Fruit fly (Drosophila melanogaster) whole organism, wandering third instar larva: ENCODE data around the gene nmo.

ENCODE experiments used
- Abd-B ChIP-seq: fragments of >200 bp; optimal IDR thresholded peaks from 2 replicates; lab custom pipeline; 2017; ENCODE audit warnings: missing biosample characterization, missing genetic modification characterization
- CG32264 ChIP-seq: fragments of 200-800 bp; sonication (Bioruptor generic); optimal IDR thresholded peaks from 2 replicates; lab custom pipeline; 2016; ENCODE audit warnings: missing biosample characterization, missing genetic modification characterization
- CG9705 ChIP-seq: fragments of 200-800 bp; sonication (Bioruptor generic); optimal IDR thresholded peaks from 2 replicates; lab custom pipeline; 2018; ENCODE audit warnings: missing biosample characterization, mild to moderate bottlenecking, missing genetic modification characterization
- CrebA ChIP-seq: fragments of 200-800 bp; sonication (Bioruptor generic); optimal IDR thresholded peaks from 2 replicates; lab custom pipeline; 2016; ENCODE audit warnings: missing biosample characterization, mild to moderate bottlenecking, missing genetic modification characterization, borderline replicate concordance
- Dfd ChIP-seq: fragments of >200 bp; optimal IDR thresholded peaks from 2 replicates; lab custom pipeline; 2017; ENCODE audit warnings: missing biosample characterization, missing genetic modification characterization
- Dif ChIP-seq: fragments of 200-275, 200-300 bp; sonication (Bioruptor generic); optimal IDR thresholded peaks from 2 replicates; lab custom pipeline; 2018; ENCODE audit warnings: missing biosample characterization, missing genetic modification characterization; ENCODE audit not compliant: partially characterized antibody
- GATAd ChIP-seq: sonication (Bioruptor generic); optimal IDR thresholded peaks from 2 replicates; lab custom pipeline; 2016; ENCODE audit warnings: missing biosample characterization, missing genetic modification characterization
- HLH106 ChIP-seq: fragments of 200-800 bp; optimal IDR thresholded peaks from 3 replicates; lab custom pipeline; 2019; ENCODE audit warnings: missing biosample characterization, mild to moderate bottlenecking, missing genetic modification characterization, moderate library complexity
- Hnf4 ChIP-seq: fragments of 200-800 bp; sonication (Bioruptor generic); optimal IDR thresholded peaks from 2 replicates; lab custom pipeline; 2016; ENCODE audit warnings: missing biosample characterization, mild to moderate bottlenecking, missing genetic modification characterization
- Hr78 ChIP-seq: fragments of >200 bp; optimal IDR thresholded peaks from 2 replicates; lab custom pipeline; 2017; ENCODE audit warnings: missing biosample characterization, missing genetic modification characterization
- Hr83 ChIP-seq: fragments of 200-300 bp; sonication (Bioruptor generic); optimal IDR thresholded peaks from 2 replicates; lab custom pipeline; 2016; ENCODE audit warnings: missing biosample characterization, mild to moderate bottlenecking, missing genetic modification characterization, moderate library complexity; ENCODE audit not compliant: poor library complexity, severe bottlenecking
- Jra ChIP-seq: sonication (Bioruptor generic); optimal IDR thresholded peaks from 2 replicates; lab custom pipeline; 2016; ENCODE audit warnings: missing biosample characterization, missing genetic modification characterization
- Mio ChIP-seq: sonication (Bioruptor generic); optimal IDR thresholded peaks from 2 replicates; lab custom pipeline; 2016; ENCODE audit warnings: missing biosample characterization, missing genetic modification characterization
- Myc ChIP-seq: fragments of >200 bp; optimal IDR thresholded peaks from 2 replicates; lab custom pipeline; 2017
- N ChIP-seq: fragments of >200 bp; optimal IDR thresholded peaks from 2 replicates; lab custom pipeline; 2018; ENCODE audit warnings: missing biosample characterization, missing external identifiers, missing genetic modification characterization
- OdsH ChIP-seq: fragments of 200-800 bp; sonication (Bioruptor generic); optimal IDR thresholded peaks from 2 replicates; lab custom pipeline; 2016; ENCODE audit warnings: missing biosample characterization, mild to moderate bottlenecking, missing genetic modification characterization
- Rel ChIP-seq, 2 experiments: fragments of 200-800 bp; sonication (Bioruptor generic) in 1 of 2; optimal IDR thresholded peaks; 2 replicates in 1 of 2; 3 replicates in 1 of 2; lab custom pipeline; 2016 to 2019; ENCODE audit warnings: mild to moderate bottlenecking in 2 of 2, missing biosample characterization in 2 of 2, missing genetic modification characterization in 2 of 2, moderate library complexity in 1 of 2
- Sp1 ChIP-seq: fragments of 200-800 bp; sonication (Bioruptor generic); optimal IDR thresholded peaks from 3 replicates; lab custom pipeline; 2019; ENCODE audit warnings: missing biosample characterization, mild to moderate bottlenecking, missing genetic modification characterization, moderate library complexity
- Vsx2 ChIP-seq: fragments of 200-300, 225-300 bp; sonication (Bioruptor generic); optimal IDR thresholded peaks from 2 replicates; lab custom pipeline; 2018; ENCODE audit warnings: missing biosample characterization, missing genetic modification characterization; ENCODE audit not compliant: partially characterized antibody
- br ChIP-seq: fragments of 200-800 bp; sonication (Bioruptor generic); optimal IDR thresholded peaks from 2 replicates; lab custom pipeline; 2016; ENCODE audit warnings: missing biosample characterization, missing genetic modification characterization
- brk ChIP-seq: fragments of 200-800 bp; sonication (Bioruptor generic); optimal IDR thresholded peaks from 2 replicates; lab custom pipeline; 2016; ENCODE audit warnings: missing biosample characterization, mild to moderate bottlenecking, missing genetic modification characterization
- dl ChIP-seq, 2 experiments: fragments of 175-275, 200-275 bp in 1 of 2; fragments of 200-275 bp in 1 of 2; sonication (Bioruptor generic); optimal IDR thresholded peaks; lab custom pipeline; 2018; ENCODE audit warnings: mild to moderate bottlenecking in 2 of 2, missing biosample characterization in 2 of 2, missing genetic modification characterization in 2 of 2, moderate library complexity in 2 of 2; ENCODE audit not compliant: partially characterized antibody in 2 of 2, insufficient read depth in 1 of 2
- dmrt93B ChIP-seq: fragments of 200-800 bp; sonication (Bioruptor generic); optimal IDR thresholded peaks from 2 replicates; lab custom pipeline; 2018; ENCODE audit warnings: missing biosample characterization, mild to moderate bottlenecking, missing genetic modification characterization
- dsf ChIP-seq: sonication (Bioruptor generic); optimal IDR thresholded peaks from 2 replicates; lab custom pipeline; 2016; ENCODE audit warnings: missing biosample characterization, missing genetic modification characterization, borderline replicate concordance
- ey ChIP-seq: fragments of 200-800 bp; sonication (Bioruptor generic); optimal IDR thresholded peaks from 2 replicates; lab custom pipeline; 2016; ENCODE audit warnings: missing biosample characterization, missing genetic modification characterization
- foxo ChIP-seq, 2 experiments: fragments of 200-800 bp; sonication (Bioruptor generic); optimal IDR thresholded peaks; 2 replicates in 1 of 2; 3 replicates in 1 of 2; lab custom pipeline; 2016 to 2017; ENCODE audit warnings: missing biosample characterization in 2 of 2, missing genetic modification characterization in 2 of 2
- fru ChIP-seq: fragments of 200-800 bp; sonication (Bioruptor generic); optimal IDR thresholded peaks from 3 replicates; lab custom pipeline; 2016; ENCODE audit warnings: missing biosample characterization, mild to moderate bottlenecking, missing genetic modification characterization
- h ChIP-seq: fragments of 200-800 bp; sonication (Bioruptor generic); optimal IDR thresholded peaks from 3 replicates; lab custom pipeline; 2016; ENCODE audit warnings: missing biosample characterization, mild to moderate bottlenecking, missing genetic modification characterization
- jim ChIP-seq: fragments of 175-275, 200-325 bp; sonication (Bioruptor generic); optimal IDR thresholded peaks from 2 replicates; lab custom pipeline; 2016; ENCODE audit warnings: missing biosample characterization, mild to moderate bottlenecking, missing genetic modification characterization
- lola ChIP-seq: fragments of >200 bp; optimal IDR thresholded peaks from 2 replicates; lab custom pipeline; 2017; ENCODE audit warnings: missing biosample characterization, missing genetic modification characterization
- pan ChIP-seq: fragments of >200 bp; optimal IDR thresholded peaks from 2 replicates; lab custom pipeline; 2017
- psq ChIP-seq: fragments of 200-800 bp; sonication (Bioruptor generic); optimal IDR thresholded peaks from 3 replicates; lab custom pipeline; 2017; ENCODE audit warnings: missing biosample characterization, mild to moderate bottlenecking, missing genetic modification characterization, moderate library complexity
- rgr ChIP-seq: fragments of 200-800 bp; sonication (Bioruptor generic); optimal IDR thresholded peaks from 3 replicates; lab custom pipeline; 2016; ENCODE audit warnings: missing biosample characterization, mild to moderate bottlenecking, missing genetic modification characterization
- sage ChIP-seq: fragments of 200-800 bp; sonication (Bioruptor generic); optimal IDR thresholded peaks from 2 replicates; lab custom pipeline; 2016; ENCODE audit warnings: missing biosample characterization, mild to moderate bottlenecking, missing genetic modification characterization
- sv ChIP-seq: fragments of 200-800 bp; sonication (Bioruptor generic); optimal IDR thresholded peaks from 3 replicates; lab custom pipeline; 2016; ENCODE audit warnings: missing biosample characterization, missing genetic modification characterization
- tai ChIP-seq: sonication (Bioruptor generic); optimal IDR thresholded peaks from 2 replicates; lab custom pipeline; 2016; ENCODE audit warnings: missing biosample characterization, missing genetic modification characterization
- usp ChIP-seq: fragments of >200 bp; optimal IDR thresholded peaks from 2 replicates; lab custom pipeline; 2017; ENCODE audit warnings: missing biosample characterization, missing genetic modification characterization
- woc ChIP-seq: sonication (Bioruptor generic); optimal IDR thresholded peaks from 2 replicates; lab custom pipeline; 2016; ENCODE audit warnings: missing biosample characterization, mild to moderate bottlenecking, missing genetic modification characterization

The nmo gene

DNA sequence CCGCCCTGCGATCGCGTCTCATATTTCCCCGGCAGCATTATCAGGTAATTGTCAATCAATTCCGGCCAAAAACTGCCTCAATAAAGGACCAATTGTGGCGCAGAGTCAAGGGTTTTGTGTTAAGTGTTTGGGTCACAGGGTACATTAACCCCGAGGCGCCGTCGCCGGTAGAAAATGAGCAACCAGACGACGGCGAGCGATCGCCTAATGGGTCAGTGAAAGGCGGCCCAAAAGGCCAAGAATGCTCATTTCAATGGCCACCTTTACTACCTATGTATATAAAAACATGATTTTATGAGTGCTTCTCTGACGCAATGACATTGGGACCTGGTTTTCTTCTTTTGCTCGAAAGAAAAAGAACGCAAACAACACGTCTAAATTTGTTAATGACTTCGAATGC is 100.8 kb downstream of the nmo start:
- no peak for TF ChIP-seq jim (GFP tag; lab: Kevin White, UChicago)
- no peak for TF ChIP-seq dmrt93B (GFP tag; lab: Kevin White, UChicago)
- no peak for TF ChIP-seq ey (GFP tag; lab: Kevin White, UChicago)
- TF ChIP-seq Hr83 (GFP tag; lab: Kevin White, UChicago), result no peak
- no peak for TF ChIP-seq HLH106
- no peak for TF ChIP-seq Hr78 (GFP tag; lab: Kevin White, UChicago)
- no peak for TF ChIP-seq woc (GFP tag; lab: Kevin White, UChicago)
- no peak for TF ChIP-seq CrebA (GFP tag; lab: Kevin White, UChicago)
- TF ChIP-seq, all 38 proteins: peak for 0

DNA sequence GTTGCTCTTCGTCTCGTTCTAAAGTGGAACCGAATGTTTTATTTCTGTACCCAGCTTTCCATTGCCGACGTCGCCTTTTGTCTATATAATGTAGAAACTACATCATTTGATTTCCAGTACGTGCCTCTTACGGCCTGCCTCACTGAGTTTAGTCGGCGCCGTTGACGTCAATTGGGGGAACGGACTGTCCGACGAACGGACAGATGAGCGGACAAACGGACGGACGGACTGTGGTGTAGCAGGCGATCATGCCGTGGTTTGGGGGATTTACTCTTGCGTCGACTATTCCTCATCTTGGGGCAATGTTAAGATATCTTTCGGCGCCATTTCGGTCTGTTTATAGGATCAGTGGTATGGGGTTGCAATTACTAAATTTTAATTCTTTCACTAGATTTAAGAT is 101.9 kb downstream of the nmo start:
- no peak for TF ChIP-seq GATAd (GFP tag; lab: Kevin White, UChicago)
- TF ChIP-seq ey (GFP tag; lab: Kevin White, UChicago), result no peak
- TF ChIP-seq pan (lab: Kevin White, UChicago), result no peak
- TF ChIP-seq psq, result no peak
- TF ChIP-seq Hr78 (GFP tag; lab: Kevin White, UChicago), result no peak
- TF ChIP-seq Sp1, result no peak
- no peak for TF ChIP-seq foxo (GFP tag; optimal IDR thresholded peaks at IDR 0.05; lab: Kevin White, UChicago)
- TF ChIP-seq lola (GFP tag; lab: Kevin White, UChicago), result no peak
- TF ChIP-seq N (GFP tag; lab: Kevin White, UChicago), result no peak
- TF ChIP-seq dmrt93B (GFP tag; lab: Kevin White, UChicago), result no peak
- TF ChIP-seq tai, result no peak

DNA sequence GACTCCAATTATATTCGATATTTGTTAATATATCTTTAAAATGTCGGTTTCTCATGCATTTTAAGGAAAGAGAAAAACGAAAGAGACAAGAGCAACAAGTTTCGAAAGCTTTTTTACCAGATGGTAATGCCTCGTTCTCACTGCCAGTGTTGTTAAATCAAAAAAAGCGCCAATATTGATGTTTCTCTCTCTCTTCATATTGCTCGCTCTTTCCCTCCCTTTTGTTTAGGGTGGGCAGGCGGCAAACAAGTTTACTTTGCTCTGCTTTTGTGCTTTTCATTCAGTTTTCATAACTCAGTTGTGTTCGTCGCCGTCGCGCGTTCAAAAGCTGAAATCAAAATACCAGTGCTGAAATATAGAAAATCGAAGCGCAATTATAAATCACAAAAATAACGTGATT is 103.0 kb downstream of the nmo start:
- peak; percentile 57 for TF ChIP-seq dsf
- TF ChIP-seq GATAd (GFP tag; lab: Kevin White, UChicago), result no peak
- TF ChIP-seq lola (GFP tag; lab: Kevin White, UChicago), result no peak
- TF ChIP-seq Abd-B, result no peak
- peak; percentile 67 for TF ChIP-seq Rel (GFP tag; optimal IDR thresholded peaks at IDR 0.05; lab: Kevin White, UChicago)
- no peak for TF ChIP-seq Rel (tag; optimal IDR thresholded peaks at IDR 0.05; lab: Kevin White, UChicago)
- no peak for TF ChIP-seq CG9705 (GFP tag; lab: Kevin White, UChicago)
- peak; percentile 78 for TF ChIP-seq h
- TF ChIP-seq CrebA (GFP tag; lab: Kevin White, UChicago), result no peak
- no peak for TF ChIP-seq N (GFP tag; lab: Kevin White, UChicago)
- no peak for TF ChIP-seq Hr78 (GFP tag; lab: Kevin White, UChicago)
- peak; percentile 17 for TF ChIP-seq HLH106
- peak; percentile 28 to 76 for TF ChIP-seq dl (GFP tag; optimal IDR thresholded peaks at IDR 0.05; lab: Kevin White, UChicago; ENCODE audit: insufficient read depth in 1 of 2, partially characterized antibody in 2 of 2)
- TF ChIP-seq sage, result peak; percentile 80
- TF ChIP-seq Vsx2 (GFP tag; lab: Kevin White, UChicago), result peak; percentile 54
- TF ChIP-seq rgr, result peak; percentile 76
- TF ChIP-seq br (GFP tag; lab: Kevin White, UChicago), result peak; percentile 79
- TF ChIP-seq pan (lab: Kevin White, UChicago), result no peak
- TF ChIP-seq Hr83 (GFP tag; lab: Kevin White, UChicago), result peak; percentile 88
- no peak for TF ChIP-seq Myc
- no peak for TF ChIP-seq Dfd (GFP tag; lab: Kevin White, UChicago)
- TF ChIP-seq Jra (GFP tag; lab: Kevin White, UChicago), result peak; percentile 53
- no peak for TF ChIP-seq sv
- peak; percentile 32 for TF ChIP-seq ey (GFP tag; lab: Kevin White, UChicago)
- peak; percentile 62 for TF ChIP-seq OdsH (GFP tag; lab: Kevin White, UChicago)
- peak; percentile 86 for TF ChIP-seq Hnf4 (GFP tag; lab: Kevin White, UChicago)
- TF ChIP-seq jim (GFP tag; lab: Kevin White, UChicago), result no peak
- peak; percentile 32 for TF ChIP-seq woc (GFP tag; lab: Kevin White, UChicago)
- peak; percentile 22 for TF ChIP-seq tai
- TF ChIP-seq Sp1, result peak; percentile 63
- TF ChIP-seq CG32264 (GFP tag; lab: Kevin White, UChicago), result peak; percentile 60
- no peak for TF ChIP-seq Mio (GFP tag; lab: Kevin White, UChicago)
- TF ChIP-seq usp, result no peak
- peak; percentile 49 for TF ChIP-seq fru
- TF ChIP-seq brk (GFP tag; lab: Kevin White, UChicago), result peak; percentile 92
- TF ChIP-seq Dif (GFP tag; lab: Kevin White, UChicago), result peak; percentile 87
- TF ChIP-seq dmrt93B (GFP tag; lab: Kevin White, UChicago), result no peak
- peak; percentile 65 for TF ChIP-seq psq
- peak; percentile 57 to 70 for TF ChIP-seq foxo (GFP tag; optimal IDR thresholded peaks at IDR 0.05; lab: Kevin White, UChicago)
